Worm (Caenorhabditis elegans): Measurements from ENCODE around the gene F09E5.14.

Gene F09E5.14

ce11 chrII:5321718-5322286, 22.9 kb downstream of the F09E5.14 start (continued):
- TF ChIP-seq nhr-48 (tag; optimal IDR thresholded peaks at IDR 0.05) (peak; percentile 96), dmd-8 (GFP tag; IDR thresholded peaks at IDR 0.05) (no peak), mes-2 (tag; optimal IDR thresholded peaks at IDR 0.05; ENCODE audit: poor library complexity, severe bottlenecking) (peak; percentile 41), ceh-62 (tag; optimal IDR thresholded peaks at IDR 0.05) (no peak), nhr-28 (tag; optimal IDR thresholded peaks at IDR 0.05) (peak; percentile 66), mep-1 (tag; optimal IDR thresholded peaks at IDR 0.05) (peak; percentile 69), ama-1 (optimal IDR thresholded peaks at IDR 0.05) (no peak), nhr-25 (tag; optimal IDR thresholded peaks at IDR 0.05; ENCODE audit: borderline replicate concordance, insufficient read depth) (peak; percentile 70), mxl-3 (GFP tag; optimal IDR thresholded peaks at IDR 0.05) (peak; percentile 61), gei-8 (GFP tag; optimal IDR thresholded peaks at IDR 0.05) (peak; percentile 64), nhr-6 (tag; optimal IDR thresholded peaks at IDR 0.05) (peak; percentile 63), unc-39 (tag; optimal IDR thresholded peaks at IDR 0.05) (no peak), hif-1 (tag; optimal IDR thresholded peaks at IDR 0.05) (peak in 1 of 2 experiments; percentile 46), duxl-1 (tag; optimal IDR thresholded peaks at IDR 0.05; ENCODE audit: poor library complexity) (peak; percentile 42), zag-1 (tag; optimal IDR thresholded peaks at IDR 0.05) (no peak), ctbp-1 (GFP tag; IDR thresholded peaks at IDR 0.05) (no peak), spr-3 (GFP tag; optimal IDR thresholded peaks at IDR 0.05) (peak; percentile 26), pha-4 (GFP tag; IDR thresholded peaks at IDR 0.05) (peak; percentile 91; the same call in 1 of the 2 replicates), pha-4 (tag; optimal IDR thresholded peaks at IDR 0.05) (peak; percentile 43), nhr-76 (tag; optimal IDR thresholded peaks at IDR 0.05) (no peak), hlh-11 (tag; optimal IDR thresholded peaks at IDR 0.05) (peak; percentile 94)

DNA sequence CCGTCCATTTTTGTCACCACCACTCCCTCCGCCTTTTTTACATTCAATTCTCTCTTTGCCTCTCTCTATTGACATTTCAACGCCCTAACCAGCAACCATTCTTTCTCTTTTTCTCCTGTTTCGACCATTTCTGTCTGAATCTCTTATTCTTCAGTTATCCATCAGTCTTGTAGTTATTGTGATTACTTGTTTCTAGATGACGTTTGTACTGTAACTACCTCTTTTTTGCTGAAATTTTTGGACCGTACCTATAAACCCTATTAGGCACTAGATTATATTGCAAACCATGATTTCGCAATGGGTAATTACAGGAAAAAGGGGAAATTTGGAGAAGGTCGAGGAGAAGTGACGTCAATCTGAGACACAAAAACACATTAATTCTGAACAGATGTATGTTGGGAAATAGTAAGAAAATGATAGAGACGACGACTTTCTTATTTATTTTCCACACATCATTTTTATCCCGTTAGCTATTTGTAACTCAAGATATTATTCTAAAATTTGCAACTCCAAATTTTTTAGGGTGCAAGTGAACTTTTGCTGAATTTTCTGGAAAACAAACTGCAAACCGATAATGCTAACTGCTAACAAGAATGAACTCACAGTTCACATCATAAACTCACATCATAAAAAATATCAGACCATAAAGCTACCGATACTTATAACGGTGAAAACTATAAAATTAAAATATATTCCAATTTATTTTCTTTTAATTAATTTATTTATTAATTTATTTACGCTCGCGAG, 24.3 kb downstream of the F09E5.14 start:
- TF ChIP-seq aha-1 (tag) (peak; percentile 52), rbr-2 (tag; optimal IDR thresholded peaks at IDR 0.05) (peak; percentile 7), hlh-11 (tag; optimal IDR thresholded peaks at IDR 0.05) (peak; percentile 31), egl-43 (GFP tag; IDR thresholded peaks at IDR 0.05) (no peak), dmd-6 (GFP tag; IDR thresholded peaks at IDR 0.05) (peak; percentile 62; the same call in 1 of the 2 replicates), ceh-28 (tag; optimal IDR thresholded peaks at IDR 0.05) (no peak), cey-2 (tag; optimal IDR thresholded peaks at IDR 0.05; ENCODE audit: borderline replicate concordance, insufficient read depth) (peak; percentile 34), pha-4 (GFP tag; IDR thresholded peaks at IDR 0.05) (no peak), pha-4 (tag; optimal IDR thresholded peaks at IDR 0.05) (peak; percentile 81), unc-62 (GFP tag; optimal IDR thresholded peaks at IDR 0.05 in 1 of 2) (peak in 1 of 2 experiments; percentile 97), unc-62 (tag; optimal IDR thresholded peaks at IDR 0.05) (no peak), T26A8.4 (GFP tag; IDR thresholded peaks at IDR 0.05) (0 out of 2 replicates have a peak, but pooled peaks have one; percentile 27), dve-1 (tag; optimal IDR thresholded peaks at IDR 0.05; ENCODE audit: insufficient read depth) (peak; percentile 56), F10B5.3 (tag; optimal IDR thresholded peaks at IDR 0.05) (no peak), mxl-3 (GFP tag; optimal IDR thresholded peaks at IDR 0.05) (peak; percentile 6), lin-13 (GFP tag; optimal IDR thresholded peaks at IDR 0.05) (peak; percentile 3), ceh-44 (GFP tag; IDR thresholded peaks at IDR 0.05) (no peak), daf-16 (GFP tag; optimal IDR thresholded peaks at IDR 0.05) (no peak), daf-16 (tag; optimal IDR thresholded peaks at IDR 0.05) (peak; percentile 56), nhr-77 (tag; optimal IDR thresholded peaks at IDR 0.05) (peak; percentile 99), hif-1 (tag; optimal IDR thresholded peaks at IDR 0.05) (peak in 1 of 2 experiments; percentile 10), pqm-1 (tag; optimal IDR thresholded peaks at IDR 0.05) (peak; percentile 70), nhr-28 (tag; optimal IDR thresholded peaks at IDR 0.05) (peak; percentile 97)

Measured in whole organism, L4 larva.